Worm (Caenorhabditis elegans) whole organism, L4 larva: ENCODE results near the gene Y51A2A.12.
A peak's percentile ranks its signal among the peaks of the same experiment; 100 is the strongest.

Experiments
- D1046.2 ChIP-seq: fragments of 200-800 bp; sonication (Bioruptor generic); IDR thresholded peaks from 2 replicates; pipeline ENCODE4 v1.3.6; 2022; ENCODE audit warnings: missing genetic modification characterization, missing compliant biosample characterization
- F49E8.2 ChIP-seq: sonication (generic microtip); optimal IDR thresholded peaks from 2 replicates; lab custom pipeline; 2016; ENCODE audit warnings: missing compliant biosample characterization, mild to moderate bottlenecking, missing genetic modification characterization, borderline replicate concordance
- T26A8.4 ChIP-seq: fragments of 200-800 bp; sonication (Bioruptor generic); IDR thresholded peaks from 2 replicates; pipeline ENCODE4 v1.3.6; 2022; ENCODE audit warnings: missing genetic modification characterization, missing compliant biosample characterization
- Y48G9A.11 ChIP-seq: fragments of 200-800 bp; sonication (Bioruptor generic); IDR thresholded peaks from 2 replicates; pipeline ENCODE4 v1.3.6; 2022; ENCODE audit warnings: missing genetic modification reagents, missing genetic modification characterization, missing compliant biosample characterization
- aha-1 ChIP-seq: fragments of 150-350 bp; peaks from one replicate; lab custom pipeline; 2014; ENCODE audit warnings: missing biosample characterization, missing genetic modification characterization
- ceh-20 ChIP-seq: fragments of 200-800 bp; sonication (Bioruptor generic); IDR thresholded peaks from 2 replicates; pipeline ENCODE4 v1.3.6; 2022; ENCODE audit warnings: missing genetic modification reagents, missing genetic modification characterization, missing compliant biosample characterization
- ceh-28 ChIP-seq: fragments of 150-350 bp; optimal IDR thresholded peaks from 2 replicates; lab custom pipeline; 2014; ENCODE audit warnings: missing biosample characterization, missing genetic modification reagents, missing genetic modification characterization
- ceh-82 ChIP-seq: sonication (generic microtip); optimal IDR thresholded peaks from 2 replicates; lab custom pipeline; 2017; ENCODE audit warnings: missing biosample characterization, missing genetic modification characterization
- cey-2 ChIP-seq: sonication (generic microtip); optimal IDR thresholded peaks from 3 replicates; lab custom pipeline; 2017; ENCODE audit warnings: missing genetic modification characterization, mild to moderate bottlenecking, missing compliant biosample characterization, antibody characterized with exemption, borderline replicate concordance; ENCODE audit not compliant: insufficient read depth
- daf-16 ChIP-seq, 3 experiments: sonication (generic microtip); optimal IDR thresholded peaks; 2 replicates each; lab custom pipeline; 2016 to 2017; ENCODE audit warnings: missing genetic modification characterization in 3 of 3, missing genetic modification reagents in 3 of 3, mild to moderate bottlenecking in 2 of 3, missing compliant biosample characterization in 2 of 3, missing biosample characterization in 1 of 3, moderate library complexity in 1 of 3
- dmd-6 ChIP-seq: fragments of 200-800 bp; sonication (Bioruptor generic); IDR thresholded peaks from 2 replicates; pipeline ENCODE4 v1.3.6; 2022; ENCODE audit warnings: missing genetic modification reagents, missing genetic modification characterization, missing compliant biosample characterization
- dpl-1 ChIP-seq: fragments of 150-350 bp; optimal IDR thresholded peaks from 2 replicates; lab custom pipeline; 2014; ENCODE audit warnings: missing biosample characterization, missing genetic modification reagents, missing genetic modification characterization
- dve-1 ChIP-seq: sonication (generic microtip); optimal IDR thresholded peaks from 2 replicates; lab custom pipeline; 2017; ENCODE audit warnings: antibody characterized with exemption, mild to moderate bottlenecking, missing genetic modification characterization, missing compliant biosample characterization; ENCODE audit not compliant: insufficient read depth
- hlh-11 ChIP-seq: fragments of 200-800 bp; sonication (Bioruptor generic); optimal IDR thresholded peaks from 2 replicates; lab custom pipeline; 2018; ENCODE audit warnings: mild to moderate bottlenecking, missing genetic modification characterization, missing compliant biosample characterization
- jun-1 ChIP-seq: fragments of 150-350 bp; optimal IDR thresholded peaks from 2 replicates; lab custom pipeline; 2014; ENCODE audit warnings: missing biosample characterization, missing genetic modification reagents, missing genetic modification characterization
- lim-7 ChIP-seq: fragments of 200-800 bp; sonication (Bioruptor generic); IDR thresholded peaks from 2 replicates; pipeline ENCODE4 v1.3.6; 2022; ENCODE audit warnings: missing genetic modification characterization, missing compliant biosample characterization
- lin-1 ChIP-seq: fragments of 200-800 bp; sonication (Bioruptor generic); IDR thresholded peaks from 2 replicates; pipeline ENCODE4 v1.3.6; 2022; ENCODE audit warnings: missing genetic modification reagents, missing genetic modification characterization, missing compliant biosample characterization
- lir-3 ChIP-seq: sonication (generic microtip); optimal IDR thresholded peaks from 2 replicates; lab custom pipeline; 2016; ENCODE audit warnings: mild to moderate bottlenecking, missing genetic modification characterization, missing compliant biosample characterization
- lsy-2 ChIP-seq, 2 experiments: fragments of 150-350 bp in 1 of 2; sonication (generic microtip) in 1 of 2; optimal IDR thresholded peaks; 2 replicates each; lab custom pipeline; 2014 to 2017; ENCODE audit warnings: missing biosample characterization in 2 of 2, missing genetic modification characterization in 2 of 2
- mes-2 ChIP-seq: sonication (generic microtip); optimal IDR thresholded peaks from 2 replicates; lab custom pipeline; 2016; ENCODE audit warnings: missing genotype, mild to moderate bottlenecking, missing genetic modification characterization, missing compliant biosample characterization; ENCODE audit not compliant: poor library complexity, severe bottlenecking
- mxl-2 ChIP-seq: fragments of 200-800 bp; sonication (Bioruptor generic); conservative IDR thresholded peaks from 2 replicates; pipeline ENCODE4 v1.3.6; 2022; ENCODE audit warnings: missing genetic modification reagents, missing genetic modification characterization, missing compliant biosample characterization
- mxl-3 ChIP-seq: fragments of 200-800 bp; sonication (Bioruptor generic); optimal IDR thresholded peaks from 2 replicates; lab custom pipeline; 2018; ENCODE audit warnings: mild to moderate bottlenecking, missing genetic modification characterization, missing compliant biosample characterization
- nhr-28 ChIP-seq: fragments of 150-350 bp; optimal IDR thresholded peaks from 2 replicates; lab custom pipeline; 2014; ENCODE audit warnings: missing biosample characterization, missing genetic modification characterization
- nhr-6 ChIP-seq: fragments of 150-350 bp; optimal IDR thresholded peaks from 2 replicates; lab custom pipeline; 2014; ENCODE audit warnings: missing biosample characterization, missing genetic modification characterization
- pha-4 ChIP-seq, 2 experiments: fragments of 150-350 bp in 1 of 2; fragments of 200-800 bp in 1 of 2; sonication (Bioruptor generic) in 1 of 2; IDR thresholded peaks in 1 of 2; optimal IDR thresholded peaks in 1 of 2; 2 replicates each; pipeline versions ENCODE4 v1.3.6 to Lab custom; 2014 to 2022; ENCODE audit warnings: missing genetic modification characterization in 2 of 2, missing genetic modification reagents in 2 of 2, missing biosample characterization in 1 of 2, missing compliant biosample characterization in 1 of 2
- php-3 ChIP-seq: fragments of 200-800 bp; sonication (Bioruptor generic); IDR thresholded peaks from 2 replicates; pipeline ENCODE4 v1.3.6; 2022; ENCODE audit warnings: missing genetic modification reagents, missing genetic modification characterization, missing compliant biosample characterization
- pqm-1 ChIP-seq: sonication (generic microtip); optimal IDR thresholded peaks from 2 replicates; lab custom pipeline; 2017; ENCODE audit warnings: missing biosample characterization, missing genetic modification characterization
- unc-62 ChIP-seq, 3 experiments: fragments of 150-350 bp in 1 of 3; sonication (generic microtip); optimal IDR thresholded peaks in 2 of 3; peaks in 1 of 3; 1 replicate in 1 of 3; 2 replicates in 2 of 3; lab custom pipeline; 2014 to 2017; ENCODE audit warnings: missing biosample characterization in 3 of 3, missing genetic modification characterization in 3 of 3, missing genetic modification reagents in 3 of 3, missing genotype in 1 of 3
- zfp-2 ChIP-seq: sonication (generic microtip); optimal IDR thresholded peaks from 2 replicates; lab custom pipeline; 2016; ENCODE audit warnings: mild to moderate bottlenecking, missing genetic modification characterization, missing compliant biosample characterization

The Y51A2A.12 gene

ce11 chrV:18252239-18252638 is 40.2 kb upstream of the Y51A2A.12 start, which contains the start of gene R10E8.1:
Gene R10E8.1, minus strand, starts transcription at chrV:18252416.
- TF ChIP-seq mxl-3 (GFP tag; lab: Kevin White, UChicago) (no peak), D1046.2 (no peak), nhr-28 (peak; percentile 57), zfp-2 (no peak), daf-16 (GFP tag; optimal IDR thresholded peaks at IDR 0.05; lab: Kevin White, UChicago) (no peak), daf-16 (tag; optimal IDR thresholded peaks at IDR 0.05; lab: Kevin White, UChicago) (no peak), pqm-1 (peak; percentile 15), lir-3 (no peak)

- no peak for TF ChIP-seq nhr-6 (tag; lab: Kevin White, UChicago)
- TF ChIP-seq T26A8.4 (GFP tag; lab: Robert Waterston, UW) = no peak
- no peak for TF ChIP-seq jun-1 (tag; lab: Kevin White, UChicago)
- TF ChIP-seq dve-1 (tag; lab: Kevin White, UChicago) = no peak
These were observed 38.9 kb upstream of the Y51A2A.12 start, which contains the start of gene R10E8.2 for ce11 chrV:18253494-18253893. Gene R10E8.2, plus strand, starts transcription at chrV:18253794.

- no peak for TF ChIP-seq hlh-11 (tag; lab: Kevin White, UChicago)
- no peak for TF ChIP-seq Y48G9A.11 (GFP tag; lab: Robert Waterston, UW)
- TF ChIP-seq mxl-2 = no peak
- no peak for TF ChIP-seq lsy-2 (tag; optimal IDR thresholded peaks at IDR 0.05; lab: Kevin White, UChicago)
- no peak for TF ChIP-seq pqm-1
- no peak for TF ChIP-seq cey-2 (tag; lab: Kevin White, UChicago)
- TF ChIP-seq lim-7 (GFP tag; lab: Robert Waterston, UW) = no peak
These were observed 37.9 kb upstream of the Y51A2A.12 start, which contains the start of gene R10E8.5 for ce11 chrV:18254483-18254882. Gene R10E8.5, plus strand, starts transcription at chrV:18254783.

ce11 chrV:18265514-18265913 is 26.9 kb upstream of the Y51A2A.12 start:
- TF ChIP-seq F49E8.2 (no peak), nhr-28 (no peak), mes-2 (no peak), aha-1 (tag; lab: Kevin White, UChicago) (peak; percentile 91), pha-4 (GFP tag; IDR thresholded peaks at IDR 0.05; lab: Robert Waterston, UW) (no peak), pha-4 (tag; optimal IDR thresholded peaks at IDR 0.05; lab: Kevin White, UChicago) (no peak)
- TF ChIP-seq, all 104 proteins: peak for 1

- peak; percentile 45 for TF ChIP-seq dmd-6 (GFP tag; lab: Robert Waterston, UW)
- TF ChIP-seq nhr-28 = peak; percentile 35
- no peak for TF ChIP-seq ceh-20 (GFP tag; lab: Robert Waterston, UW)
- TF ChIP-seq aha-1 (tag; lab: Kevin White, UChicago) = peak; percentile 79
- no peak for TF ChIP-seq daf-16 (GFP tag; optimal IDR thresholded peaks at IDR 0.05; lab: Kevin White, UChicago)
- TF ChIP-seq daf-16 (tag; optimal IDR thresholded peaks at IDR 0.05; lab: Kevin White, UChicago) = peak; percentile 33
- peak; percentile 63 for TF ChIP-seq hlh-11 (tag; lab: Kevin White, UChicago)
- no peak for TF ChIP-seq ceh-28 (tag; lab: Kevin White, UChicago)
- TF ChIP-seq dpl-1 = no peak
- peak; percentile 57 for TF ChIP-seq dve-1 (tag; lab: Kevin White, UChicago)
- TF ChIP-seq php-3 (GFP tag; lab: Robert Waterston, UW) = peak; percentile 93
These were observed 26.2 kb upstream of the Y51A2A.12 start, which contains the start of gene R10E8.6 for ce11 chrV:18266238-18266637. Gene R10E8.6, minus strand, starts transcription at chrV:18266391.

ce11 chrV:18268744-18269143 is 23.7 kb upstream of the Y51A2A.12 start, which contains the start of gene fbxa-213:
Gene fbxa-213, minus strand, starts transcription at chrV:18268844.
- TF ChIP-seq lin-1 (GFP tag; lab: Robert Waterston, UW) = no peak
- TF ChIP-seq ceh-82 (tag; lab: Kevin White, UChicago) = no peak
- TF ChIP-seq unc-62 (GFP tag; optimal IDR thresholded peaks at IDR 0.05 in 1 of 2; lab: Kevin White, UChicago) = peak in 1 of 2 experiments; percentile 55
- TF ChIP-seq unc-62 (tag; optimal IDR thresholded peaks at IDR 0.05; lab: Kevin White, UChicago) = no peak
- TF ChIP-seq, all 104 proteins: peak for 1
